Worm (Caenorhabditis elegans) whole organism, midembryonic: ENCODE results near the gene Y97E10AR.2.
A peak's percentile ranks its signal among the peaks of the same experiment; 100 is the strongest.

Source experiments
- T22C8.4 ChIP-seq: fragments of 200-800 bp; sonication (Bioruptor generic); IDR thresholded peaks from 2 replicates; pipeline ENCODE4 v1.3.6; 2022; ENCODE audit warnings: missing genetic modification characterization, missing compliant biosample characterization
- cog-1 ChIP-seq: sonication (generic microtip); optimal IDR thresholded peaks from 2 replicates; lab custom pipeline; 2016; ENCODE audit warnings: missing genetic modification characterization, missing compliant biosample characterization
- flt-1 ChIP-seq: fragments of 200-800 bp; sonication (Bioruptor generic); IDR thresholded peaks from 2 replicates; pipeline ENCODE4 v1.3.6; 2022; ENCODE audit warnings: missing genetic modification characterization, missing compliant biosample characterization
- klf-2 ChIP-seq: fragments of 200-800 bp; sonication (Bioruptor generic); conservative IDR thresholded peaks from 2 replicates; pipeline ENCODE4 v1.3.6; 2022; ENCODE audit warnings: missing genetic modification reagents, missing genetic modification characterization, missing compliant biosample characterization
- med-1 ChIP-seq: sonication (generic microtip); optimal IDR thresholded peaks from 2 replicates; lab custom pipeline; 2017; ENCODE audit warnings: missing genetic modification characterization, mild to moderate bottlenecking, missing compliant biosample characterization, antibody characterized with exemption, missing genetic modification reagents; ENCODE audit not compliant: insufficient read depth
- ref-1 ChIP-seq: fragments of 200-800 bp; sonication (Bioruptor generic); conservative IDR thresholded peaks from 2 replicates; pipeline ENCODE4 v1.3.6; 2022; ENCODE audit warnings: missing genetic modification reagents, missing genetic modification characterization, missing compliant biosample characterization
- tab-1 ChIP-seq: fragments of 200-800 bp; sonication (Bioruptor generic); IDR thresholded peaks from 2 replicates; pipeline ENCODE4 v1.3.6; 2022; ENCODE audit warnings: missing genetic modification characterization, missing compliant biosample characterization
- ztf-23 ChIP-seq: fragments of 200-800 bp; sonication (Bioruptor generic); IDR thresholded peaks from 2 replicates; pipeline ENCODE4 v1.3.6; 2022; ENCODE audit warnings: missing genetic modification reagents, missing genetic modification characterization, missing compliant biosample characterization
- ztf-29 ChIP-seq: fragments of 200-800 bp; sonication (Bioruptor generic); IDR thresholded peaks from 2 replicates; pipeline ENCODE4 v1.3.6; 2022; ENCODE audit warnings: missing genetic modification reagents, missing genetic modification characterization, missing compliant biosample characterization

Y97E10AR.2 gene

ce11 chrV:7994570-7994969, 1.4 kb upstream of the Y97E10AR.2 start, which contains the start of gene ceh-76:
TSS of gene ceh-76 (minus strand) at chrV:7994670.
- TF ChIP-seq cog-1 (tag; lab: Kevin White, UChicago) (no peak), med-1 (no peak), klf-2 (GFP tag; lab: Robert Waterston, UW) (no peak), tab-1 (GFP tag; lab: Robert Waterston, UW) (no peak), flt-1 (GFP tag; lab: Robert Waterston, UW) (no peak), ref-1 (no peak), ztf-23 (GFP tag; lab: Robert Waterston, UW) (no peak), T22C8.4 (no peak), ztf-29 (GFP tag; lab: Robert Waterston, UW) (no peak)

DNA sequence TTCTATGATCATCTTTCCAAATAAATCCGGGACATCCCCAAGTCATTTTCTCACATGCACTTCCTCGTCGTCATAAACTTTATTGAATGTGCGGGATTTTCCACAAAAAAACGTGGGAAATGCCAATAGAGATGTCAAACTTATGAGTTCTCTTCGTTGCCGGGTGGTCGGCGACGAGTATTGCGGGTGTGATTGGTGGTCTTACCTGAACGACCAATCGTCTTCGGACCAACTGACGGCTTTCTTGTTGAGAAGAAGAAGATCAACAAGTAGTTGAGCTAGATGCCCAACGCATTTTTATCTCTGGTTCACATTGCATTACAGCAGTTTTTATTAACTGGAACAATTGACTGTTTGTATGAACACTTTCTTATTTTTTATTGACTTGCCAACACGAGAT, 813 bp upstream of the Y97E10AR.2 start:
- no peak for TF ChIP-seq cog-1 (tag; lab: Kevin White, UChicago)
- no peak for TF ChIP-seq med-1
- no peak for TF ChIP-seq klf-2 (GFP tag; lab: Robert Waterston, UW)
- no peak for TF ChIP-seq ref-1
- TF ChIP-seq ztf-23 (GFP tag; lab: Robert Waterston, UW) = no peak
- TF ChIP-seq flt-1 (GFP tag; lab: Robert Waterston, UW) = no peak
- no peak for TF ChIP-seq T22C8.4

DNA sequence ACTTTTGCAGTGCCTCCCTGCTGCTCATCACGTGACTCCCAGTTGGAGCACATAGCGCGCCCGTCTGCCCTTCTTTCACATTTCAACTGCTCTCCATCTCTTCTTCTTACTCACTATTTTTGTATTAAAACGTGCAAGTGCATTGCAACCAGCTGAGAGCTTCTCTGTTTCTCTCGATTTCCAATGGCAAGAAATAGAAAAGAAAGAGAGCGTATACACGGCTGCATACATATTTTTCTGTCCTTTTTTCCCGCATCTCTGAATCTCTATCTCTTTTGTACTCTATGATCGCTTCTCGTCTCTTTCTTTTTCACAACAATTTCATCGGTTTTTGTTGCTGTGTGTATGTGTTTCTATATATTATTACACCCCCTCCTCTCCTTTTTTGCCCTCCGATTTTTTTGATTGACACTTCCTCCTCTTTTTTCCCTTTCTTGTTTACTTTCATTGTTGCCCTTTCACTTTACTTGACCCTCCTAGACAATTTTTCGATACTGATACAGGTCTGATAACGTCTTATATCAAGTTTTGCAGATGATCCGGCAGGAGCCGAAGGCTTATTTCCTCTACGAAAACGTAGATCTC, 5.0 kb downstream of the Y97E10AR.2 start, which contains the start of gene Y97E10AR.1:
Gene Y97E10AR.1, plus strand, starts transcription at position 535 of the 585 bp plus-strand sequence.
- TF ChIP-seq cog-1 (tag; lab: Kevin White, UChicago) (peak; percentile 72), ztf-29 (GFP tag; lab: Robert Waterston, UW) (no peak), ztf-23 (GFP tag; lab: Robert Waterston, UW) (peak; percentile 5; the same call in 1 of the 2 replicates)

DNA sequence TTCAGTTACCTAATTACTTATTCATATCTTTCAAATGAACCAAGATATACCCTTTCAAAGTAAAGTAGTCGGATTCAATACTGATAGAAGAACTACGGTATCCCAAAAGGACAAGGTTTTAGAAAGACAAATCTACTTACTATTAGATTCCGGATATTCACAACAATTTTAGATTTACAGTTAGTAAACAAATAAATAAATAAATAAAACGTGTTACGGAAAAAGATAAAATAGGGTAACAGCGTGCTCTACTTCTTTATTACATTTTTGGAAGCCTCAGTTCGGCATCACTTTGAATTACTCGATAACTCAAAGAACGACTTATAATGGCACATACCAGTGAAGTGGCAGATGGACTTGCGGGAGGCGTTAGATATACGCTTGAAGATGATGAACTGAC, 9.0 kb downstream of the Y97E10AR.2 start, which contains the start of gene Y97E10AR.8:
Gene Y97E10AR.8, plus strand, starts transcription at position 301 of the 400 bp plus-strand sequence.
- TF ChIP-seq tab-1 (GFP tag; lab: Robert Waterston, UW) (no peak), ztf-23 (GFP tag; lab: Robert Waterston, UW) (no peak), med-1 (no peak)

DNA sequence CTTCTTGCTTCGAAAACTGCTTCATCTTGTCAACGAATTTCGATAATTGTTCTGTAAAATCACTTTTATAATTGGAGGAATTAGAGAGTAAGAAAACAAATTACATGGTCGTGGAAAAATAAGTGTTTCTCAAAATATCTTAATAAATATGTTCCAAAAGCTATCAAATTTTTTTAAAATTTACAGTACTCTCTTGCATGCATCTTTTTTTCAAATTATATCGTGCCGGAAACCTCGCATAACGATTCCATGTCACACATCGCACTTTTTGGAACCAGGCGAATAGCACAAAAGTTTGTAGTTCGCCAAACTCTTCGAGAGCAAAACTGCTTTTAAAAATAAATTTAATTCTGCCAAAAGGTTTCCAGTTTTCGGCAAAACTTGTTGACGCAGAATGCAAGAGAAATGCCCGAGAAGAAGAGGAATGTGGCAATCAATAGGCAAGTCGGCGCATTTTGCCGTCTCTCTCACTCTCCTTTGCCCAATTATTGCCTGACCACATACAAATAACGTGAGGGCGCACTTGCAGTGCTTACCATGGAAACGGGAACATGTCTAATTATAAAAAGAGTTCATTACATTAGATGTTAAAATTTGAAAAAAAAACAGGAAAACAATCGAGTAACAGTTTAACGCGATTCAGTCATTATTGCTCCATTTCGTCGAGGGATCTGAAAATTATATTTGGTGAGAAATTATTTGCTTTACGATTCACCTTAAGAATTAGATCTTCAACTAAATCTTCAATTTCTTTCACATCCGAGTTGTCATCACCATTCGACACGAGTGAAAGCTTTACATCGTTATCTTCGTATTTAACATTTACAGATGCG, 11.7 kb downstream of the Y97E10AR.2 start, which contains the start of gene Y97E10AR.3:
Gene Y97E10AR.3, minus strand, starts transcription at position 51 of the 833 bp plus-strand sequence.
- no peak for TF ChIP-seq T22C8.4

DNA sequence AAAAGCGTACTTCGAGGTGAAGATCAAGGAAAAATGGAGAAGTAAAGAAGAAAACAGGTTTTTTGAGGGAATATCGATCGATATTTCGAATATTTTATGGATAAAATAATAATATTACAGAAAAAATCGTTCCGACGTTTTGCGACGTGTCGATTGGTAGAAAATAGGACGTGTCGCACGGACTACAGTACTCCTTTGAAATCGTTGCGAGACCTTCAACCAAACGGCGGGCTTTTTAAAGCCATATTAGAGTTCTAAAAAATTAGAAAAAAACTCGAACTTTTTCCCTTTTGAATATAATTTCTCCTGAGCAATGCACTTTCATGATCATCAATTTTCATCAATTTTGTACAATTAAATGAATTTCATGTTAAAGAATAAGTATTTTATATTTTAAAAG, 14.1 kb downstream of the Y97E10AR.2 start, which contains the start of gene Y97E10AR.4:
Gene Y97E10AR.4, minus strand, starts transcription at position 131 of the 400 bp plus-strand sequence.
- no peak for TF ChIP-seq T22C8.4

ce11 chrV:8010846-8011245, 14.9 kb downstream of the Y97E10AR.2 start, which contains the start of gene lmtr-2:
TSS of gene lmtr-2 (minus strand) at chrV:8011106.
- TF ChIP-seq tab-1 (GFP tag; lab: Robert Waterston, UW) = no peak
- no peak for TF ChIP-seq cog-1 (tag; lab: Kevin White, UChicago)
- no peak for TF ChIP-seq ref-1
- no peak for TF ChIP-seq ztf-23 (GFP tag; lab: Robert Waterston, UW)
- no peak for TF ChIP-seq med-1
- no peak for TF ChIP-seq T22C8.4
- TF ChIP-seq klf-2 (GFP tag; lab: Robert Waterston, UW) = no peak

DNA sequence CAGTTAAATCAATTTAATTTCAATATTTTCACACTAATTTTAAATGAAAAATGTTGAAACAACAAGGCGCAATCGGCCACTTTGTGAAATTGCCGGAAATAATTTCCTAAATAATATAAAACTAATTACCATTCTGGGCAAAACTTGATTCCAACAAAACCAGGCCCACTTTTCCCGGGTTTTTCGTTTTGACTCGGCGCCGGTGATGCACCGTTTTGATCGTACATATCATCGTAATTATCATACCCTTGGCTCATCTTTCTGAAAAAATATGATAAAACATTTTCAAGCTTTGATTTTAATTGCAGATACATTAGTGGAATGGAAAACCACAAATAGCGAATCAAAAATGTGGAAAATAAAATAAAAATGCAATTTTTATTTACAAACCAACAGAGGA, 16.1 kb downstream of the Y97E10AR.2 start, which contains the start of gene rpb-9:
Gene rpb-9, minus strand, starts transcription at position 314 of the 400 bp plus-strand sequence.
- TF ChIP-seq ref-1 = no peak
- no peak for TF ChIP-seq T22C8.4
- no peak for TF ChIP-seq med-1
- TF ChIP-seq ztf-29 (GFP tag; lab: Robert Waterston, UW) = no peak
- TF ChIP-seq ztf-23 (GFP tag; lab: Robert Waterston, UW) = no peak
- no peak for TF ChIP-seq tab-1 (GFP tag; lab: Robert Waterston, UW)
- no peak for TF ChIP-seq flt-1 (GFP tag; lab: Robert Waterston, UW)
- no peak for TF ChIP-seq klf-2 (GFP tag; lab: Robert Waterston, UW)
- TF ChIP-seq cog-1 (tag; lab: Kevin White, UChicago) = no peak

DNA sequence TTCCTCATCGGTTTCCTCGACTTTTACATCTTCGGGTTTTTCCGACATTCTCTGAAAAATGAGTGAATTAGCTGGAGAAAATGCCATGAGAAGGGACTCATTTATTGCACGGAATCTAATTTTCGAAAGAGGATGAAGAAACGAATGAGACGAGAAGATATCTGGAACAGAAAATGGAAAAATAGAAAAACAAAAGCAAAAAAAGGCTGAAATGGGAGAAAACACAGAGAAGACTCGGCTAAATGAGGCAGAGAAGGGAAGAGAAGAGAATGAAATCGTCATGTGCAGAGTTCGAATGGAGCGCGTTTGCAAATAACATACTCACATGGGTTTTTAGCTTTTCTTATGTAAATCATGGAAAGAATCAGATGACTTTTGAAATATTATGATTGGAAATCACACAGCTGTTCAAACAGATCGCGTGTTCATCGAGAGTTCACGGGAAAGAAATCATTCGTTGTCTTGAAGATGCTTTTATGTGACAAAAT, 18.0 kb downstream of the Y97E10AR.2 start, which contains the start of gene Y97E10AR.6:
Gene Y97E10AR.6, minus strand, starts transcription at position 51 of the 488 bp plus-strand sequence.
- TF ChIP-seq tab-1 (GFP tag; lab: Robert Waterston, UW) (no peak), ztf-23 (GFP tag; lab: Robert Waterston, UW) (no peak), T22C8.4 (no peak), med-1 (no peak), flt-1 (GFP tag; lab: Robert Waterston, UW) (no peak), ztf-29 (GFP tag; lab: Robert Waterston, UW) (no peak), cog-1 (tag; lab: Kevin White, UChicago) (no peak), klf-2 (GFP tag; lab: Robert Waterston, UW) (no peak), ref-1 (no peak)

ce11 chrV:8016928-8017327, 20.9 kb downstream of the Y97E10AR.2 start, which contains the start of gene sptl-2:
TSS of gene sptl-2 (plus strand) at chrV:8017207.
- no peak for TF ChIP-seq med-1
- TF ChIP-seq flt-1 (GFP tag; lab: Robert Waterston, UW) = no peak
- no peak for TF ChIP-seq tab-1 (GFP tag; lab: Robert Waterston, UW)
- no peak for TF ChIP-seq ztf-23 (GFP tag; lab: Robert Waterston, UW)
- no peak for TF ChIP-seq cog-1 (tag; lab: Kevin White, UChicago)
- no peak for TF ChIP-seq klf-2 (GFP tag; lab: Robert Waterston, UW)
- no peak for TF ChIP-seq T22C8.4
- no peak for TF ChIP-seq ztf-29 (GFP tag; lab: Robert Waterston, UW)
- TF ChIP-seq ref-1 = no peak
